Fruit fly (Drosophila melanogaster) whole organism, embryonic: ENCODE measurements around the gene HtrA2.
A peak's percentile ranks its signal among the peaks of the same experiment; 100 is the strongest.

Source experiments
- Abd-B ChIP-seq: fragments of 200-800 bp; sonication (Bioruptor generic); optimal IDR thresholded peaks from 2 replicates; lab custom pipeline; 2018; ENCODE audit warnings: missing biosample characterization, mild to moderate bottlenecking, missing genetic modification characterization, moderate library complexity
- BtbVII ChIP-seq: fragments of 200-800 bp; sonication (Bioruptor generic); optimal IDR thresholded peaks from 3 replicates; lab custom pipeline; 2017; ENCODE audit warnings: missing biosample characterization, mild to moderate bottlenecking, missing genetic modification characterization
- CG10209 ChIP-seq: fragments of 200-800 bp; sonication (Bioruptor generic); optimal IDR thresholded peaks from 3 replicates; lab custom pipeline; 2017; ENCODE audit warnings: missing biosample characterization, mild to moderate bottlenecking, missing genetic modification characterization, missing genetic modification reagents
- CG10321 ChIP-seq: fragments of 200-800 bp; sonication (Bioruptor generic); IDR thresholded peaks from 2 replicates; pipeline ENCODE4 v1.3.6; 2022; ENCODE audit warnings: missing biosample characterization, missing genetic modification characterization
- CG10543 ChIP-seq: fragments of 200-800 bp; sonication (Bioruptor generic); optimal IDR thresholded peaks from 3 replicates; lab custom pipeline; 2017; ENCODE audit warnings: missing biosample characterization, mild to moderate bottlenecking, missing genetic modification characterization, moderate library complexity
- CG12659 ChIP-seq: fragments of 200-800 bp; sonication (Bioruptor generic); optimal IDR thresholded peaks from 3 replicates; lab custom pipeline; 2017; ENCODE audit warnings: mild to moderate bottlenecking, missing biosample characterization, missing genetic modification reagents, missing genetic modification characterization
- CG12744 ChIP-seq: fragments of 200-800 bp; sonication (Bioruptor generic); optimal IDR thresholded peaks from 2 replicates; lab custom pipeline; 2016; ENCODE audit warnings: missing biosample characterization, missing genetic modification characterization
- CG14050 ChIP-seq: fragments of 200-800 bp; sonication (Bioruptor generic); IDR thresholded peaks from 3 replicates; pipeline ENCODE4 v1.3.6; 2022; ENCODE audit warnings: missing biosample characterization, missing genetic modification characterization
- CG14965 ChIP-seq: fragments of 200-800 bp; sonication (Bioruptor generic); optimal IDR thresholded peaks from 2 replicates; lab custom pipeline; 2016; ENCODE audit warnings: missing biosample characterization, missing genetic modification characterization, borderline replicate concordance
- CG15269 ChIP-seq: fragments of 200-800 bp; sonication (Bioruptor generic); optimal IDR thresholded peaks from 2 replicates; lab custom pipeline; 2018; ENCODE audit warnings: missing biosample characterization, mild to moderate bottlenecking, missing genetic modification characterization, moderate library complexity
- CG1792 ChIP-seq: fragments of 200-800 bp; sonication (Bioruptor generic); optimal IDR thresholded peaks from 2 replicates; lab custom pipeline; 2016; ENCODE audit warnings: missing biosample characterization, missing genetic modification characterization
- CG2129 ChIP-seq: fragments of 200-800 bp; sonication (Bioruptor generic); IDR thresholded peaks from 2 replicates; pipeline ENCODE4 v1.3.6; 2022; ENCODE audit warnings: missing biosample characterization, missing genetic modification characterization; ENCODE audit not compliant: partially characterized antibody
- CG3726 ChIP-seq: fragments of 200-800 bp; sonication (Bioruptor generic); IDR thresholded peaks from 3 replicates; pipeline ENCODE4, ENCODE4 v1.3.6; 2022; ENCODE audit warnings: missing biosample characterization, missing genetic modification characterization
- CG3838 ChIP-seq: fragments of 200-800 bp; sonication (Bioruptor generic); optimal IDR thresholded peaks from 3 replicates; lab custom pipeline; 2016; ENCODE audit warnings: missing biosample characterization, missing genetic modification characterization
- CG7839 ChIP-seq: fragments of 200-800 bp; sonication (Bioruptor generic); optimal IDR thresholded peaks from 3 replicates; lab custom pipeline; 2018; ENCODE audit warnings: missing biosample characterization, mild to moderate bottlenecking, missing genetic modification characterization, moderate library complexity
- CG7987 ChIP-seq: fragments of 200-800 bp; sonication (Bioruptor generic); optimal IDR thresholded peaks from 2 replicates; lab custom pipeline; 2018; ENCODE audit warnings: missing biosample characterization, mild to moderate bottlenecking, missing genetic modification characterization, moderate library complexity
- CG9876 ChIP-seq: fragments of 200-800 bp; sonication (Bioruptor generic); optimal IDR thresholded peaks from 2 replicates; lab custom pipeline; 2016; ENCODE audit warnings: missing biosample characterization, missing genetic modification characterization
- CkIIα-i1 ChIP-seq: fragments of 200-800 bp; sonication (Bioruptor generic); IDR thresholded peaks from 2 replicates; pipeline ENCODE4 v1.3.6; 2022; ENCODE audit warnings: missing biosample characterization, missing genetic modification characterization
- D ChIP-seq, 2 experiments: fragments of 200-800 bp in 1 of 2; fragments of >200 bp in 1 of 2; sonication (Bioruptor generic) in 1 of 2; optimal IDR thresholded peaks; 2 replicates in 1 of 2; 3 replicates in 1 of 2; lab custom pipeline; 2017; ENCODE audit warnings: mild to moderate bottlenecking in 1 of 2, missing biosample characterization in 1 of 2, missing genetic modification characterization in 1 of 2, missing genetic modification reagents in 1 of 2
- Dek ChIP-seq: fragments of 200-800 bp; sonication (Bioruptor generic); optimal IDR thresholded peaks from 3 replicates; lab custom pipeline; 2019; ENCODE audit warnings: missing biosample characterization, mild to moderate bottlenecking, missing genetic modification characterization, moderate library complexity
- Dip2 ChIP-seq: fragments of 200-800 bp; sonication (Bioruptor generic); IDR thresholded peaks from 2 replicates; pipeline ENCODE4 v1.3.6; 2022; ENCODE audit warnings: missing biosample characterization, missing genetic modification characterization
- Fer1 ChIP-seq: fragments of 200-800 bp; sonication (Bioruptor generic); optimal IDR thresholded peaks from 2 replicates; lab custom pipeline; 2017; ENCODE audit warnings: missing biosample characterization, mild to moderate bottlenecking, missing genetic modification characterization
- Gug ChIP-seq: fragments of 200-800 bp; sonication (Bioruptor generic); IDR thresholded peaks from 4 replicates; pipeline ENCODE4 v1.3.6; 2022; ENCODE audit warnings: missing biosample characterization, missing genetic modification characterization
- Hand ChIP-seq: fragments of 200-800 bp; sonication (Bioruptor generic); optimal IDR thresholded peaks from 2 replicates; lab custom pipeline; 2017; ENCODE audit warnings: mild to moderate bottlenecking, missing biosample characterization, missing genetic modification reagents, missing genetic modification characterization
- HmgD ChIP-seq: fragments of 200-800 bp; sonication (Bioruptor generic); optimal IDR thresholded peaks from 3 replicates; lab custom pipeline; 2016; ENCODE audit warnings: missing biosample characterization, missing genetic modification characterization
- Hr39 ChIP-seq: fragments of >200 bp; optimal IDR thresholded peaks from 2 replicates; lab custom pipeline; 2017
- Lhr ChIP-seq: fragments of 200-800 bp; sonication (Bioruptor generic); optimal IDR thresholded peaks from 3 replicates; lab custom pipeline; 2017; ENCODE audit warnings: mild to moderate bottlenecking, missing biosample characterization, missing genetic modification reagents, missing genetic modification characterization
- Med ChIP-seq: fragments of 200-800 bp; sonication (Bioruptor generic); peaks from one replicate; lab custom pipeline; 2016; ENCODE audit warnings: missing biosample characterization, missing genetic modification characterization, mild to moderate bottlenecking, inconsistent platforms, moderate library complexity
- NFAT ChIP-seq: fragments of 200-800 bp; sonication (Bioruptor generic); IDR thresholded peaks from 2 replicates; pipeline ENCODE4 v1.3.6; 2022; ENCODE audit warnings: missing biosample characterization, missing genetic modification characterization
- Ravus ChIP-seq: fragments of 200-800 bp; sonication (Bioruptor generic); IDR thresholded peaks from 2 replicates; pipeline ENCODE4 v1.3.6; 2022; ENCODE audit warnings: missing biosample characterization, missing genetic modification characterization
- Side ChIP-seq: fragments of 200-800 bp; sonication (Bioruptor generic); optimal IDR thresholded peaks from 2 replicates; lab custom pipeline; 2016; ENCODE audit warnings: missing biosample characterization, missing genetic modification characterization
- YL-1 ChIP-seq: fragments of 200-800 bp; sonication (Bioruptor generic); optimal IDR thresholded peaks from 3 replicates; lab custom pipeline; 2017; ENCODE audit warnings: missing biosample characterization, mild to moderate bottlenecking, missing genetic modification characterization
- aop ChIP-seq: fragments of 200-800 bp; sonication (Bioruptor generic); IDR thresholded peaks from 2 replicates; pipeline ENCODE4 v1.3.6; 2022; ENCODE audit warnings: missing biosample characterization, missing genetic modification characterization
- caup ChIP-seq: fragments of 200-800 bp; sonication (Bioruptor generic); optimal IDR thresholded peaks from 3 replicates; lab custom pipeline; 2017; ENCODE audit warnings: missing biosample characterization, mild to moderate bottlenecking, missing genetic modification characterization, moderate library complexity; ENCODE audit not compliant: severe bottlenecking
- crc ChIP-seq: fragments of 200-800 bp; sonication (Bioruptor generic); optimal IDR thresholded peaks from 2 replicates; lab custom pipeline; 2016; ENCODE audit warnings: missing biosample characterization, missing genetic modification characterization
- dmrt99B ChIP-seq: fragments of 200-800 bp; sonication (Bioruptor generic); optimal IDR thresholded peaks from 2 replicates; lab custom pipeline; 2018; ENCODE audit warnings: missing biosample characterization, mild to moderate bottlenecking, missing genetic modification characterization, moderate library complexity
- gfzf ChIP-seq: fragments of 200-800 bp; sonication (Bioruptor generic); optimal IDR thresholded peaks from 2 replicates; lab custom pipeline; 2016; ENCODE audit warnings: missing biosample characterization, mild to moderate bottlenecking, missing genetic modification characterization, moderate library complexity
- gro ChIP-seq: fragments of 200-800 bp; sonication (Bioruptor generic); optimal IDR thresholded peaks from 2 replicates; lab custom pipeline; 2016; ENCODE audit warnings: missing biosample characterization, missing genetic modification characterization
- jigr1 ChIP-seq: fragments of 200-800 bp; sonication (Bioruptor generic); IDR thresholded peaks from 3 replicates; pipeline ENCODE4 v1.3.6; 2022; ENCODE audit warnings: missing biosample characterization, missing genetic modification characterization
- kay ChIP-seq: fragments of 200-800 bp; sonication (Bioruptor generic); optimal IDR thresholded peaks from 2 replicates; lab custom pipeline; 2016; ENCODE audit warnings: missing biosample characterization, missing genetic modification characterization
- lmd ChIP-seq: fragments of 200-800 bp; sonication (Bioruptor generic); IDR thresholded peaks from 2 replicates; pipeline ENCODE4 v1.3.6; 2022; ENCODE audit warnings: missing biosample characterization, missing genetic modification characterization
- maf-S ChIP-seq: fragments of 200-800 bp; sonication (Bioruptor generic); optimal IDR thresholded peaks from 2 replicates; lab custom pipeline; 2016; ENCODE audit warnings: missing biosample characterization, missing genetic modification characterization
- nerfin-2 ChIP-seq: fragments of 200-800 bp; sonication (Bioruptor generic); IDR thresholded peaks from 2 replicates; pipeline ENCODE4 v1.3.6; 2022; ENCODE audit warnings: missing biosample characterization, missing genetic modification characterization; ENCODE audit not compliant: partially characterized antibody
- otp ChIP-seq: fragments of 200-800 bp; sonication (Bioruptor generic); IDR thresholded peaks from 3 replicates; pipeline ENCODE4, ENCODE4 v1.3.6; 2022; ENCODE audit warnings: missing biosample characterization, missing genetic modification characterization
- pfk ChIP-seq: fragments of 200-800 bp; sonication (Bioruptor generic); optimal IDR thresholded peaks from 2 replicates; lab custom pipeline; 2018; ENCODE audit warnings: missing biosample characterization, mild to moderate bottlenecking, missing genetic modification characterization, moderate library complexity
- psq ChIP-seq: fragments of 200-800 bp; sonication (Bioruptor generic); optimal IDR thresholded peaks from 2 replicates; lab custom pipeline; 2017; ENCODE audit warnings: missing biosample characterization, missing genetic modification characterization
- ro ChIP-seq: fragments of 200-800 bp; sonication (Bioruptor generic); IDR thresholded peaks from 2 replicates; pipeline ENCODE4 v1.3.6; 2022; ENCODE audit warnings: missing biosample characterization, missing genetic modification characterization
- tll ChIP-seq, 2 experiments: fragments of 200-800 bp in 1 of 2; fragments of >200 bp in 1 of 2; sonication (Bioruptor generic) in 1 of 2; optimal IDR thresholded peaks; 2 replicates each; lab custom pipeline; 2017 to 2019; ENCODE audit warnings: missing biosample characterization in 2 of 2, missing genetic modification characterization in 2 of 2, mild to moderate bottlenecking in 1 of 2, moderate library complexity in 1 of 2
- yki ChIP-seq: fragments of >200 bp; optimal IDR thresholded peaks from 3 replicates; lab custom pipeline; 2018

HtrA2 gene

dm6 chr3R:14511123-14511908, at the start of gene HtrA2, which contains the start of gene mRpL11 (continued):
- TF ChIP-seq tll (GFP tag; optimal IDR thresholded peaks at IDR 0.05; lab: Kevin White, UChicago) (peak; percentile 59 to 68), Hand (no peak), pfk (GFP tag; lab: Kevin White, UChicago) (no peak), HmgD (GFP tag; lab: Kevin White, UChicago) (peak; percentile 78), Hr39 (no peak), CG12659 (GFP tag; lab: Kevin White, UChicago) (peak; percentile 80), CG10321 (GFP tag; lab: Robert Waterston, UW) (no peak), CG7839 (tag; lab: Kevin White, UChicago) (peak; percentile 60), CG12744 (GFP tag; lab: Kevin White, UChicago) (peak; percentile 55), maf-S (peak; percentile 45), psq (peak; percentile 38), CG9876 (no peak), Ravus (no peak), Lhr (peak; percentile 11), gro (GFP tag; lab: Kevin White, UChicago) (peak; percentile 71), Dek (tag; lab: Kevin White, UChicago) (peak; percentile 46), Fer1 (GFP tag; lab: Kevin White, UChicago) (no peak), crc (no peak), CG1792 (GFP tag; lab: Kevin White, UChicago) (peak; percentile 34), CkIIα-i1 (GFP tag; lab: Robert Waterston, UW) (no peak), dmrt99B (tag; lab: Kevin White, UChicago) (no peak), BtbVII (no peak), yki (no peak), CG2129 (no peak), Side (GFP tag; lab: Kevin White, UChicago) (no peak), Dip2 (GFP tag; lab: Robert Waterston, UW) (no peak), aop (no peak), Abd-B (GFP tag; lab: Kevin White, UChicago) (peak; percentile 72), ro (GFP tag; lab: Robert Waterston, UW) (no peak), kay (GFP tag; lab: Kevin White, UChicago) (peak; percentile 3), lmd (GFP tag; lab: Robert Waterston, UW) (peak; percentile 55; the same call in 1 of the 2 replicates), D (optimal IDR thresholded peaks at IDR 0.05; lab: Kevin White, UChicago) (no peak), D (GFP tag; optimal IDR thresholded peaks at IDR 0.05; lab: Kevin White, UChicago) (no peak), otp (GFP tag; lab: Robert Waterston, UW) (peak; percentile 63; the same call in 1 of the 3 replicates), NFAT (GFP tag; lab: Robert Waterston, UW) (peak; percentile 66; the same call in 1 of the 2 replicates), Med (peak; percentile 88), nerfin-2 (GFP tag; lab: Robert Waterston, UW) (no peak), CG3726 (GFP tag; lab: Robert Waterston, UW) (0 out of 3 replicates have a peak, but pooled peaks have one; percentile 10), CG7987 (GFP tag; lab: Kevin White, UChicago) (peak; percentile 41), gfzf (GFP tag; lab: Kevin White, UChicago) (peak; percentile 6), CG10543 (GFP tag; lab: Kevin White, UChicago) (peak; percentile 56), CG3838 (GFP tag; lab: Kevin White, UChicago) (no peak), CG15269 (tag; lab: Kevin White, UChicago) (no peak), CG10209 (GFP tag; lab: Kevin White, UChicago) (peak; percentile 41), YL-1 (peak; percentile 64), CG14965 (no peak), CG14050 (GFP tag; lab: Robert Waterston, UW) (no peak), Gug (GFP tag; lab: Robert Waterston, UW) (peak; percentile 53; the same call in 1 of the 4 replicates), jigr1 (no peak), caup (GFP tag; lab: Kevin White, UChicago) (peak; percentile 39)
